Worm (Caenorhabditis elegans) whole organism, mixed stage, embryonic: ENCODE measurements around the gene F32D8.14.

Experiments used
- lin-13 ChIP-seq: fragments of 150-350 bp; optimal IDR thresholded peaks from 2 replicates; lab custom pipeline; 2014; ENCODE audit warnings: missing biosample characterization, missing genetic modification characterization
- pha-4 ChIP-seq: fragments of 150-350 bp; optimal IDR thresholded peaks from 2 replicates; lab custom pipeline; 2018; ENCODE audit warnings: missing biosample characterization, missing genetic modification reagents, missing genetic modification characterization
- snpc-4 ChIP-seq: fragments of 150-350 bp; optimal IDR thresholded peaks from 2 replicates; lab custom pipeline; 2014; ENCODE audit warnings: missing biosample characterization, missing genetic modification characterization
- zip-8 ChIP-seq: fragments of 150-350 bp; optimal IDR thresholded peaks from 2 replicates; lab custom pipeline; 2014; ENCODE audit warnings: missing biosample characterization, missing genetic modification characterization

DNA sequence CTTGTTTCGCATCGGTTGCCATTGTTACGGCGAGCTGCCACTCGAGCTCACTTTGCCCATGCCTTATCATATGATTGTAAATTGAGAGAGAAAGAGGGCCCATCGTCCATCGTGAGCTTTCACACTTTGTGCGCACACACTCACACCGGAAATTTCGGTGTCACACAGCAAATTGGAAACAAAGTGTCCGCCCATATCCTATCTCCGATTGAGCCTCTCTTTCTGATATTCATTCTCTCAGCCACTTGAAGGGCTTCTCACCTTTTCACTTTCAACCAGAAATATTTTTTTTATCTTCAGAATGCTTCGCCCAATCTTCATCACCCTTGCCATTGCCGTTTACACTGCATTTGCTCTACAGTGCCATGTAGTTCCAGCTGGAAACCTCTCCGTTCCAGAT is 34.9 kb upstream of the F32D8.14 start, which contains the start of gene F58B4.3:
- TF ChIP-seq pha-4, result no peak
- no peak for TF ChIP-seq snpc-4 (tag; lab: Kevin White, UChicago)
- TF ChIP-seq lin-13 (tag; lab: Kevin White, UChicago), result no peak
- no peak for TF ChIP-seq zip-8
